Worm (Caenorhabditis elegans): ENCODE results near the gene Y57G11A.2.

The Y57G11A.2 gene

DNA sequence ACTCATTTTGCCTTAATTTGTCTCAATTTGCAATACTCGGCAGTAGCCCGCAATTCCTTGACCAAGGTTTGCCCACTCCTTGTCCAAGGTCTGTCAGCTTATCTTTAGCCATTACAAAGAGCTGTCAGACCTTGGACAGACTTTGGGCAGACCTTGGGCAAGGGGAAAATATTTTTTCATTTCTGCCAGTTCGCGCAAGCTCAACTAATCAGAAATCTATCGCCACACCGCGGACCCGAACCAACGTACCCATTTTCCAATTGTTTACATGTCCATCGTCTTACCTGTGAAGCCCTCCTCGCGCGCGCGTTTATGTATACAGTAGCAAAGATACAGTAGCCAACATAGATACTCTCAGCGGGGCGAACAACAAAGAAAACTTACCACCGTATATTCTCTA, 4.2 kb downstream of the Y57G11A.2 start:
- TF ChIP-seq unc-62 (GFP tag; optimal IDR thresholded peaks at IDR 0.05) = no peak

DNA sequence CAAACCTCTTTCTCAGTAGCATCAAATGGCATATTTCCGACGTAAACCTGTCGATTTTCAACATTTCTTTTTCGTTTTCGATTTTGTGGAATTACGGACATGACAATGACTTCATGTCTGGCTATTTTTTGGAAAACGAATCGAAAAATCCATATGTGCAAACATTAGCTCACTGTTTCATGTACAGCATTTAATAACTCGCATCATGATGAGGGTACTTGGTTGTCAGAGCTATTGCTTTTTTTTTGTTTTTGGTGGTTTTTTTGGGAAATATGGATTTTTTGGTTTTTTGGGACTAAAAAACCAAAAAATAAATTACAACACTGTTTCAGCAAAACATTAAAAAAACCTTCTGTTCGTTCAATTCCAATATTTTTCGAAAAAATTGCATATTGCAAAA, 6.9 kb downstream of the Y57G11A.2 start, which contains the start of gene Y57G11A.5:
TSS of gene Y57G11A.5 (minus strand) at position 101 of the 400 bp plus-strand sequence.
- TF ChIP-seq unc-62 (GFP tag; optimal IDR thresholded peaks at IDR 0.05) = no peak

DNA sequence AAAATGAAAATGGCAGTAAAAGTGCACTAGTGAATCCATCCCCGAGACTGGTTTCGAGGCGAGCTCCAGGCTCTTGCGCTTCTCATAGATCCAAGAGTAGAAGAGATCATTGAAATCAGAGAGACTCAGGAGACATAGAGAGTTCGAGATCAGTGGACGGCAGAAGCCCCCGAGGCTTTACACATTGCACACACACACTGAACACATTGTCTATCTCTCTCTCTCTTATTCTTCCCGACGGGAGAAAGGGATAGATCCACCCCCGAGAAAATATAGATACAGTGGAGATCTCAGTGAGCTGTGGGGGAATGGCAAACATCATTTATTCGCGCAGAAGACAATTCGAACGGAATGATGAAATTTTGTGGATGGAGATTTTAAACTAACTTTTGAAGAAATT, 12.3 kb downstream of the Y57G11A.2 start:
- TF ChIP-seq unc-62 (GFP tag; optimal IDR thresholded peaks at IDR 0.05) = no peak

DNA sequence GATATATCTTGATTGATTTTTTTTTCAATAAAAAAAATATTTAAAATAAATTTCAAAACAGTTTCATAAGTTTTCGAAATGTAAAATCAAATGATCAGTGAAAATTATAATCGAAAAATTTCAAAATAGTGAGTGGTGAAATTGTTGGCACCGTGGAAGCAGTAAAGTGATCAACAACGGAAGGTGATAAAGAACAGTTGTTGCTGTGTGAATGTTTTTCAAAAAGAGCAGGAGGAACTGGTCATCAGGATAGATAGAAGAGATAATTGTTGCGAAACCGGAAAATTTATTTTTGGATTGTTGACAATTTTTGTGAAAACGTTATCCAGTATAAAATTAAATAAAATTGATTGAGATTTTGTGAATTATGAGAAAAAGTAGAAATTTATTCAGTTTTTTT, 13.3 kb downstream of the Y57G11A.2 start:
- no peak for TF ChIP-seq unc-62 (GFP tag; optimal IDR thresholded peaks at IDR 0.05)

DNA sequence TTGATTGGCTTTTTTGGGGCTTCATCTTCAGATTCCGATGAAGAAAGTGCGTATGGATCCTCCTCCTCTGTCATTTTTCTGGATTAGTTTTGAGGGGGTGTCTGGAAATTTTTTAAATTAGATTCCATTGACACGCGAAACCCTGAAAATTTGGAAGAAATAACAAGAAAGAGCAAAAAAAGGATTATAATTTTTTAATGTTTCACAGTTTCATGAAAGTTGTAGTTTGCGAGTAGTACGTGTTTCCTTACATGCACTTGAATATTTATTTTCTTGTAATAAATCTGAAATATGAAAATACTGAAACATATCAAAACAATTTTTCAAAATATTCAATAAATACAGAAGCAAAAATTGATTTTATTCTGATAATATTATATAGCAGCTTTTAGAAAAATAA, 14.3 kb downstream of the Y57G11A.2 start, which contains the start of gene tag-273:
TSS of gene tag-273 (minus strand) at position 101 of the 400 bp plus-strand sequence.
- TF ChIP-seq unc-62 (GFP tag; optimal IDR thresholded peaks at IDR 0.05) = no peak

DNA sequence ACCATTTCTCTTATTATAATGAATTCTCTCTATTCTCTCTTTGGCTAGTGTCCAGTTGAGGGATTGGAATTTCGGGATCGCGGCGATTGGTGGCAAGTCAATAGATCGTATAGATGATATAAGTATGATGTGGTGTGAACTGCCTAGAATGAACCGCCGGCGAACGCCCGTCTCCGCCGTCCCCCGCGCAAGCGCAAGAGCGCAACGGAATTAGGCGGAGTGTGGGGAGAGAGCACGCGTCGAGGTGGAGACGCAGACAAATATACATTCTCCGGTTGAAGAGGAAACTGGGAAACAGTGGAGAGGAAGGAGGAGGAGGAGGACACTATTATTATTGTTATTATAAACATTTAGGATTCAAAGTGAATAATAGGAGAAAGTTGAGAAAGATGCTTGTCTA, 22.8 kb downstream of the Y57G11A.2 start:
- TF ChIP-seq unc-62 (GFP tag; optimal IDR thresholded peaks at IDR 0.05) = no peak

DNA sequence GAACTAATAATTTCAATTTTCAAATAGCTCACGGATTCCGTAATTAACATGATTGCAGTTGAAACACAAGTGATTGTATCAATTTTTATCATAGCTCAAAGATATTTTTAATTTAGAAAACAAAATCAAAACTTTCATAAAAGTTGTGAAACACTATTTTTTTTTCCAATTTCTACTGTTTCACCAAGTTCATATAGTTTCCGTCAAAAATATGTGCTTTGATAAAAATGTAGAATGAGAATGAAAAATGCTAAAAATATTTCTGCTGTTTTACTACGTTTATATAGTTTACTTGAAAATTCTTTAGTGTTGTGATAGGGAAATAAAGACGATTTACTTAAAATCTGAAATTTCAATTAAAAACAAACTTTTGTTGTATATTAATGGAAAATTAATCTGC, 23.8 kb downstream of the Y57G11A.2 start:
- TF ChIP-seq unc-62 (GFP tag; optimal IDR thresholded peaks at IDR 0.05) = no peak

DNA sequence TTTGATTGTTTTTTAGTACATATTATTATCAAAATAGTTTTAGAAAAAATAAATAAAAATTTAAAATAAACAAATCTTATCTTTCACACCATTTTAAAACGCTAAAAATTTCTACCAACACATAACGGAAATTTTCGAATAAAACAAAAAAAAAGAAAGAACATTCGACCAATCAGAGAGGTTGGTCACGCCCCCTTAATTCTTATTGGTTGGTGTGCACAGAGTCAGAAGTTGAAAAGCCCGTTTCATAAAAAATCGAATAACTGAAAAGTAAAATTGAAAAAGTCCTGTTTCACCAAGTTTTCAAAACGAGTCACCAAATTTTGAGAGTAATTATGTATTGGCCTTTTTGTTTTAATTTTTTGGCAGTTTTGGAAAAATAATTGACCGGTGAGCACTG, 28.2 kb downstream of the Y57G11A.2 start:
- TF ChIP-seq unc-62 (GFP tag; optimal IDR thresholded peaks at IDR 0.05) = no peak

DNA sequence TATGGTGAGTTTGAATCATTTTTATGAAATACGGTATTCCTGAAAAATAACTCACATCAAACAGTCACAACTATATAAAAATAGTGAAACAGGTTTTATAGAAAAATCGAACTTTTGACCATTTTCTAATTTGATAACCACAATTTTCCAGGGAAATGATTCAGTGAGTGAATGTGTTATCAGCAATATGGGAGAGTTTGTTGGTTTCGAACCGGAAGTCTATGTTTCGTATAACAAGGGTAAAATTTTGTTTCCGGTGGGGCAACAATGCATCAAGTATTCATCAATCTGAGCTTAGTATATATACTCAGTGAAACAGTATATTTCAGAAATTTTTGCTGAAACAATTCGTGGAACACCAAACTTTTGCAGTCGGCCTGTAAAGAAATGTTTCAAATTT, 35.9 kb downstream of the Y57G11A.2 start:
- TF ChIP-seq unc-62 (GFP tag; optimal IDR thresholded peaks at IDR 0.05) = no peak

DNA sequence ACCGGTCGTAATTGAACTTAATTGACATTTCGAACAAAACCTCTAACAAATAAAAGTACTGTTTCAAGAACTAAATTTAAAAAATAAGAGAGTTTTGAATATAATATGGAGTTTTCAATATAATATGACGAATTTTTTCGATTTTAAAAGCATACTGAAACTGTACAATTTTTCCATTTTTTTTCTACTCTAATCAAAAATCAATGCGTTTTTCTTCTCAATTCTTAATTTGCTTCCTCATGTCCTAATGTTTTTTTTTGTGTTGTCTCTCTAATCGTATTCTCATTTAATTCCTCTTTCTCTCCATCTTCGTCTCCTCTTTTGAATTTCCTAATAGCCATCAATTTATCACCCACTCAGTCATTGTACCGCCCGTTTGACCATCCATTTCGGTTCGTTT, 37.3 kb downstream of the Y57G11A.2 start, which contains the start of gene Y57G11A.4:
TSS of gene Y57G11A.4 (plus strand) at position 301 of the 400 bp plus-strand sequence.
- TF ChIP-seq unc-62 (GFP tag; optimal IDR thresholded peaks at IDR 0.05) = no peak

DNA sequence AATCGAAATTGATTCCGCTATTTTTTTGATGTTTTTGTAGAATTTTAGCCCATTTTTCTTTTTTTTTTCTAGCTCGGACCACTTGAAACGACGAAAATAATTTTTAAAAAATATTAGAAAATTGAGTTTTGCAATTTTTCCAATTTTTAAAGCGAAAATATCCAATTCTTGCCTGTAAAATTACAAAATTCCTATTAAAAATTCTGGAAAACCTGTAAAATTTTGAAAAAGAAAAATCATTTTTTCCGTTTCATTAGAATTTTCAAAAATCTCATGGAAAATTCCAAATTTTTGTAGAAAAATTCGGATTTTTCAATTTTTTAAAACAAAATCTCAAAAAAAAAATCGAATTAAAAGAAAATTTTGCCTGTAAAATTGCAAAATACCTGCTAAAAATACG, 50.3 kb downstream of the Y57G11A.2 start:
- no peak for TF ChIP-seq unc-62 (GFP tag; optimal IDR thresholded peaks at IDR 0.05)
